Worm (Caenorhabditis elegans) whole organism, L3 larva: ENCODE measurements around the gene ztf-13.
A peak's percentile ranks its signal among the peaks of the same experiment; 100 is the strongest.

Experiments
- ZK546.5 ChIP-seq: sonication (generic microtip); optimal IDR thresholded peaks from 2 replicates; lab custom pipeline; 2017; ENCODE audit warnings: missing biosample characterization, missing genetic modification characterization
- aly-2 ChIP-seq: fragments of 150-350 bp; optimal IDR thresholded peaks from 2 replicates; lab custom pipeline; 2014; ENCODE audit warnings: missing biosample characterization, missing genetic modification characterization
- ama-1 ChIP-seq: fragments of 150-350 bp; optimal IDR thresholded peaks from 2 replicates; lab custom pipeline; 2018
- ceh-16 ChIP-seq: sonication (generic microtip); optimal IDR thresholded peaks from 2 replicates; lab custom pipeline; 2017; ENCODE audit warnings: missing biosample characterization, missing genetic modification characterization
- ceh-28 ChIP-seq: fragments of 150-350 bp; optimal IDR thresholded peaks from 2 replicates; lab custom pipeline; 2014; ENCODE audit warnings: missing biosample characterization, missing genetic modification reagents, missing genetic modification characterization
- ceh-82 ChIP-seq: fragments of 150-350 bp; optimal IDR thresholded peaks from 2 replicates; lab custom pipeline; 2014; ENCODE audit warnings: missing biosample characterization, missing genetic modification characterization
- daf-12 ChIP-seq: fragments of 150-350 bp; optimal IDR thresholded peaks from 2 replicates; lab custom pipeline; 2014; ENCODE audit warnings: missing biosample characterization, missing genetic modification reagents, missing genetic modification characterization
- egl-27 ChIP-seq: sonication (generic microtip); optimal IDR thresholded peaks from 4 replicates; lab custom pipeline; 2017; ENCODE audit warnings: missing biosample characterization, missing genetic modification reagents, missing genetic modification characterization
- egl-5 ChIP-seq: fragments of 150-350 bp; optimal IDR thresholded peaks from 2 replicates; lab custom pipeline; 2017; ENCODE audit warnings: missing biosample characterization, missing genetic modification reagents, missing genetic modification characterization, inconsistent platforms
- elt-1 ChIP-seq: fragments of 150-350 bp; optimal IDR thresholded peaks from 2 replicates; lab custom pipeline; 2014; ENCODE audit warnings: missing biosample characterization, missing genetic modification characterization
- elt-2 ChIP-seq: sonication (generic microtip); optimal IDR thresholded peaks from 2 replicates; lab custom pipeline; 2016; ENCODE audit warnings: missing genetic modification reagents, mild to moderate bottlenecking, missing genetic modification characterization, missing compliant biosample characterization
- elt-3 ChIP-seq, 3 experiments: fragments of 150-350 bp in 1 of 3; sonication (generic microtip) in 2 of 3; optimal IDR thresholded peaks; 2 replicates in 2 of 3; 4 replicates in 1 of 3; lab custom pipeline; 2014 to 2017; ENCODE audit warnings: missing biosample characterization in 3 of 3, missing genetic modification characterization in 3 of 3
- eor-1 ChIP-seq, 2 experiments: fragments of 150-350 bp; optimal IDR thresholded peaks; 2 replicates each; lab custom pipeline; 2014 to 2018; ENCODE audit warnings: missing biosample characterization in 2 of 2, missing genetic modification characterization in 2 of 2
- fkh-10 ChIP-seq: sonication (generic microtip); optimal IDR thresholded peaks from 2 replicates; lab custom pipeline; 2017; ENCODE audit warnings: missing biosample characterization, missing genetic modification reagents, missing genetic modification characterization
- fkh-2 ChIP-seq: fragments of 150-350 bp; optimal IDR thresholded peaks from 2 replicates; lab custom pipeline; 2014; ENCODE audit warnings: missing biosample characterization, missing genetic modification reagents, missing genetic modification characterization
- fos-1 ChIP-seq: fragments of 150-350 bp; optimal IDR thresholded peaks from 2 replicates; lab custom pipeline; 2014; ENCODE audit warnings: missing biosample characterization, missing genetic modification characterization
- hmg-11 ChIP-seq: sonication (generic microtip); optimal IDR thresholded peaks from 2 replicates; lab custom pipeline; 2016; ENCODE audit warnings: missing genetic modification characterization, missing compliant biosample characterization
- jun-1 ChIP-seq: fragments of 150-350 bp; optimal IDR thresholded peaks from 2 replicates; lab custom pipeline; 2014; ENCODE audit warnings: missing biosample characterization, missing genetic modification reagents, missing genetic modification characterization
- lin-15B ChIP-seq: fragments of 150-350 bp; optimal IDR thresholded peaks from 2 replicates; lab custom pipeline; 2014; ENCODE audit warnings: missing biosample characterization, missing genetic modification characterization
- lin-39 ChIP-seq: fragments of 150-350 bp; optimal IDR thresholded peaks from 2 replicates; lab custom pipeline; 2018; ENCODE audit warnings: missing biosample characterization, missing genetic modification reagents, missing genetic modification characterization
- lsy-12 ChIP-seq: sonication (generic microtip); optimal IDR thresholded peaks from 2 replicates; lab custom pipeline; 2016; ENCODE audit warnings: mild to moderate bottlenecking, missing genetic modification characterization, missing compliant biosample characterization
- mdl-1 ChIP-seq: fragments of 150-350 bp; optimal IDR thresholded peaks from 2 replicates; lab custom pipeline; 2014; ENCODE audit warnings: missing biosample characterization, missing genetic modification characterization
- mml-1 ChIP-seq: fragments of 150-350 bp; sonication (generic microtip); optimal IDR thresholded peaks from 3 replicates; lab custom pipeline; 2014; ENCODE audit warnings: missing biosample characterization, missing genetic modification characterization
- nfya-1 ChIP-seq: sonication (generic microtip); optimal IDR thresholded peaks from 2 replicates; lab custom pipeline; 2017; ENCODE audit warnings: missing genetic modification characterization, mild to moderate bottlenecking, missing compliant biosample characterization, antibody characterized with exemption, moderate library complexity; ENCODE audit not compliant: insufficient read depth
- nhr-11 ChIP-seq: fragments of 150-350 bp; optimal IDR thresholded peaks from 2 replicates; lab custom pipeline; 2014; ENCODE audit warnings: missing biosample characterization, missing genetic modification characterization
- nhr-12 ChIP-seq: fragments of 150-350 bp; optimal IDR thresholded peaks from 2 replicates; lab custom pipeline; 2014; ENCODE audit warnings: missing biosample characterization, missing genetic modification characterization
- nhr-23 ChIP-seq: fragments of 150-350 bp; optimal IDR thresholded peaks from 2 replicates; lab custom pipeline; 2014; ENCODE audit warnings: missing biosample characterization, missing genetic modification reagents, missing genetic modification characterization
- nhr-237 ChIP-seq: fragments of 150-350 bp; optimal IDR thresholded peaks from 2 replicates; lab custom pipeline; 2014; ENCODE audit warnings: missing biosample characterization, missing genetic modification characterization
- nhr-25 ChIP-seq: sonication (generic microtip); optimal IDR thresholded peaks from 2 replicates; lab custom pipeline; 2017; ENCODE audit warnings: missing biosample characterization, missing genetic modification characterization
- nhr-28 ChIP-seq: fragments of 150-350 bp; optimal IDR thresholded peaks from 2 replicates; lab custom pipeline; 2014; ENCODE audit warnings: missing biosample characterization, missing genetic modification characterization
- nhr-43 ChIP-seq: sonication (generic microtip); optimal IDR thresholded peaks from 2 replicates; lab custom pipeline; 2016; ENCODE audit warnings: mild to moderate bottlenecking, missing genetic modification characterization, missing compliant biosample characterization; ENCODE audit not compliant: poor library complexity, severe bottlenecking
- nhr-67 ChIP-seq: fragments of 150-350 bp; optimal IDR thresholded peaks from 2 replicates; lab custom pipeline; 2014; ENCODE audit warnings: missing biosample characterization, missing genetic modification characterization
- nhr-76 ChIP-seq: fragments of 150-350 bp; sonication (generic microtip); optimal IDR thresholded peaks from 5 replicates; lab custom pipeline; 2014; ENCODE audit warnings: missing biosample characterization, missing genetic modification characterization
- nhr-77 ChIP-seq: fragments of 150-350 bp; optimal IDR thresholded peaks from 2 replicates; lab custom pipeline; 2014; ENCODE audit warnings: missing biosample characterization, missing genetic modification characterization
- pha-4 ChIP-seq: fragments of 150-350 bp; optimal IDR thresholded peaks from 2 replicates; lab custom pipeline; 2014; ENCODE audit warnings: missing biosample characterization, missing genetic modification reagents, missing genetic modification characterization
- pqm-1 ChIP-seq: fragments of 150-350 bp; optimal IDR thresholded peaks from 2 replicates; lab custom pipeline; 2017; ENCODE audit warnings: missing biosample characterization, missing genetic modification characterization, inconsistent platforms
- sea-2 ChIP-seq: fragments of 150-350 bp; sonication (generic microtip); optimal IDR thresholded peaks from 4 replicates; lab custom pipeline; 2014; ENCODE audit warnings: missing biosample characterization, missing genetic modification reagents, missing genetic modification characterization
- skn-1 ChIP-seq: fragments of 150-350 bp; optimal IDR thresholded peaks from 2 replicates; lab custom pipeline; 2014; ENCODE audit warnings: missing biosample characterization, missing genetic modification characterization
- snpc-4 ChIP-seq: fragments of 150-350 bp; optimal IDR thresholded peaks from 2 replicates; lab custom pipeline; 2014; ENCODE audit warnings: missing biosample characterization, missing genetic modification characterization
- tbx-2 ChIP-seq: sonication (generic microtip); optimal IDR thresholded peaks from 2 replicates; lab custom pipeline; 2016; ENCODE audit warnings: mild to moderate bottlenecking, missing genetic modification characterization, missing compliant biosample characterization
- unc-39 ChIP-seq: sonication (generic microtip); optimal IDR thresholded peaks from 4 replicates; lab custom pipeline; 2017; ENCODE audit warnings: missing biosample characterization, missing genetic modification characterization
- unc-62 ChIP-seq: fragments of 150-350 bp; sonication (generic microtip); optimal IDR thresholded peaks from 4 replicates; lab custom pipeline; 2014; ENCODE audit warnings: missing biosample characterization, missing genetic modification reagents, missing genetic modification characterization
- zag-1 ChIP-seq: fragments of 150-350 bp; optimal IDR thresholded peaks from 2 replicates; lab custom pipeline; 2014; ENCODE audit warnings: missing biosample characterization, missing genetic modification characterization
- ztf-11 ChIP-seq: fragments of 150-350 bp; optimal IDR thresholded peaks from 2 replicates; lab custom pipeline; 2014; ENCODE audit warnings: missing biosample characterization, missing genetic modification characterization
- ztf-4 ChIP-seq: fragments of 150-350 bp; optimal IDR thresholded peaks from 2 replicates; lab custom pipeline; 2014; ENCODE audit warnings: missing biosample characterization, missing genetic modification characterization

The ztf-13 gene

ce11 chrX:3116033-3116876 lies 14.3 kb upstream of the ztf-13 start, which contains the start of gene mai-1:
TSS of gene mai-1 (minus strand) at chrX:3116589.
- TF ChIP-seq ceh-16 = no peak
- no peak for TF ChIP-seq nhr-237 (tag; lab: Kevin White, UChicago)
- no peak for TF ChIP-seq pha-4 (tag; lab: Kevin White, UChicago)
- TF ChIP-seq jun-1 (tag; lab: Kevin White, UChicago) = no peak
- TF ChIP-seq elt-2 (tag; lab: Kevin White, UChicago) = peak; percentile 25
- peak in 1 of 3 experiments; percentile 22 for TF ChIP-seq elt-3 (tag; optimal IDR thresholded peaks at IDR 0.05; lab: Kevin White, UChicago)
- TF ChIP-seq hmg-11 (tag; lab: Kevin White, UChicago) = peak; percentile 68
- no peak for TF ChIP-seq ztf-11
- TF ChIP-seq nhr-28 (tag; lab: Kevin White, UChicago) = no peak
- TF ChIP-seq unc-39 (tag; lab: Kevin White, UChicago) = no peak
- no peak for TF ChIP-seq fos-1 (tag; lab: Kevin White, UChicago)
- no peak for TF ChIP-seq nhr-76 (tag; lab: Kevin White, UChicago)
- TF ChIP-seq fkh-10 (GFP tag; lab: Kevin White, UChicago) = peak; percentile 52
- no peak for TF ChIP-seq sea-2
- TF ChIP-seq egl-5 (tag; lab: Kevin White, UChicago) = peak; percentile 90
- TF ChIP-seq aly-2 (tag; lab: Kevin White, UChicago) = no peak
- TF ChIP-seq zag-1 (tag; lab: Kevin White, UChicago) = peak; percentile 43
- TF ChIP-seq nhr-25 = no peak
- TF ChIP-seq egl-27 (tag; lab: Kevin White, UChicago) = no peak
- no peak for TF ChIP-seq eor-1 (tag; optimal IDR thresholded peaks at IDR 0.05; lab: Kevin White, UChicago)
- peak; percentile 94 for TF ChIP-seq ama-1
- TF ChIP-seq mml-1 (tag; lab: Kevin White, UChicago) = no peak
- no peak for TF ChIP-seq mdl-1 (tag; lab: Kevin White, UChicago)
- no peak for TF ChIP-seq ceh-28
- peak; percentile 31 for TF ChIP-seq tbx-2 (tag; lab: Kevin White, UChicago)
- TF ChIP-seq nhr-43 = no peak
- TF ChIP-seq nfya-1 (tag; lab: Kevin White, UChicago) = peak; percentile 71
- TF ChIP-seq lin-15B (tag; lab: Kevin White, UChicago) = no peak
- no peak for TF ChIP-seq lsy-12 (tag; lab: Kevin White, UChicago)
- TF ChIP-seq elt-1 = no peak
- peak; percentile 87 for TF ChIP-seq lin-39 (tag; lab: Kevin White, UChicago)
- no peak for TF ChIP-seq snpc-4 (tag; lab: Kevin White, UChicago)
- no peak for TF ChIP-seq nhr-23 (tag; lab: Kevin White, UChicago)
- no peak for TF ChIP-seq pqm-1 (tag; lab: Kevin White, UChicago)
- no peak for TF ChIP-seq skn-1 (tag; lab: Kevin White, UChicago)
- no peak for TF ChIP-seq daf-12 (tag; lab: Kevin White, UChicago)
- no peak for TF ChIP-seq nhr-67 (tag; lab: Kevin White, UChicago)
- no peak for TF ChIP-seq ztf-4 (tag; lab: Kevin White, UChicago)
- no peak for TF ChIP-seq nhr-77 (tag; lab: Kevin White, UChicago)
- TF ChIP-seq ZK546.5 (tag; lab: Kevin White, UChicago) = no peak
- TF ChIP-seq, all 47 proteins: peak for 10

DNA sequence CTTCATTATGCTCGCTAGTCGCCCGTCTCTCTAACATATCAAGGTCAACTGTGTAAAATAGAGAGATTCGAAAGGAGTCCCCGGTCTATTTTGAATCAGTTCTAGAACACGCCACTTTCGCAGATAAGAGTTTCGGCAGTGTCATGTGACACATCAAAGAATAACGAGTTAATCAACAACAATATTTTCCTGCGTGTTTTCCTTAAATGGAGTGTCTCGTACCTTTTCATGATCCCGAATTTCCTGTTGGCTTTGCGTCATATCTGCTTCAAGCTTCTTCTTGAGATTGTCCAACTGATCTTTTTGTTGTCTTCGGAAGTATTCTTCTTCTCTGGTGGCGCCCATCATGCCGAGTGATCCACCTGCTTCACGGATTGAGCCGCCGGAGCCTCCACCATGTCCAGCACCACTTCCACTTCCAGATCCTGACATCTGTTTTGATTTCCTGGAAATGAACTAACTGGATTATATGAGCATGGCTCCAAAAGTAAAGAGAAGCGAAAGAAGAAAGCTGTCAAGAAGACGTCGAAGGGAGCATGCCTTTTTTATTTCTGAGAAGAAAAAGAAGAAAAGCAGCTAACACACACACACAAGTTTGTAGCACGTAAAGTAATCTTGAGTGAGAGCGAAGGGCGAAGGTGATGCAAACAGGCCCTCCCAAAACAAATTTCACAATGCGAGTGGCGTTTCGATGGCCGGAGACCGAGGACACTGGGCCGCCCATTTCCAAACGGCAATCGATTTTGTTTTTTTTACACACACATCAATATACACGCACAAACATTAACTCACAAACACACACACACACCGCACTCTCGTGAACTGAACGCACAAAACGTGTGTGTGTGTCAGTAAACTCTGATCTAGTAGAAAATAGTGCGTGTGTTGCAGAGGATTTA lies 13.4 kb upstream of the ztf-13 start:
- no peak for TF ChIP-seq ztf-11
- TF ChIP-seq ceh-16 = no peak
- peak; percentile 55 for TF ChIP-seq ceh-28
- no peak for TF ChIP-seq eor-1 (tag; optimal IDR thresholded peaks at IDR 0.05; lab: Kevin White, UChicago)
- no peak for TF ChIP-seq nhr-76 (tag; lab: Kevin White, UChicago)
- no peak for TF ChIP-seq ceh-82 (tag; lab: Kevin White, UChicago)
- TF ChIP-seq ZK546.5 (tag; lab: Kevin White, UChicago) = no peak
- no peak for TF ChIP-seq lin-15B (tag; lab: Kevin White, UChicago)
- no peak for TF ChIP-seq mml-1 (tag; lab: Kevin White, UChicago)
- peak; percentile 67 for TF ChIP-seq pqm-1 (tag; lab: Kevin White, UChicago)
- TF ChIP-seq nhr-11 (tag; lab: Kevin White, UChicago) = peak; percentile 30
- no peak for TF ChIP-seq sea-2
- no peak for TF ChIP-seq nhr-67 (tag; lab: Kevin White, UChicago)
- TF ChIP-seq nhr-28 (tag; lab: Kevin White, UChicago) = no peak
- TF ChIP-seq hmg-11 (tag; lab: Kevin White, UChicago) = no peak
- TF ChIP-seq aly-2 (tag; lab: Kevin White, UChicago) = no peak
- TF ChIP-seq unc-39 (tag; lab: Kevin White, UChicago) = no peak
- peak; percentile 56 for TF ChIP-seq unc-62
- TF ChIP-seq tbx-2 (tag; lab: Kevin White, UChicago) = no peak
- TF ChIP-seq nhr-43 = peak; percentile 74
- TF ChIP-seq zag-1 (tag; lab: Kevin White, UChicago) = no peak
- TF ChIP-seq fos-1 (tag; lab: Kevin White, UChicago) = no peak
- no peak for TF ChIP-seq egl-5 (tag; lab: Kevin White, UChicago)
- TF ChIP-seq ztf-4 (tag; lab: Kevin White, UChicago) = no peak
- TF ChIP-seq daf-12 (tag; lab: Kevin White, UChicago) = no peak
- TF ChIP-seq pha-4 (tag; lab: Kevin White, UChicago) = peak; percentile 91
- TF ChIP-seq skn-1 (tag; lab: Kevin White, UChicago) = no peak
- TF ChIP-seq nhr-25 = peak; percentile 62
- TF ChIP-seq nhr-12 (tag; lab: Kevin White, UChicago) = no peak
- TF ChIP-seq fkh-2 = no peak
